Worm (Caenorhabditis elegans): ENCODE measurements around the gene irld-57.

DNA sequence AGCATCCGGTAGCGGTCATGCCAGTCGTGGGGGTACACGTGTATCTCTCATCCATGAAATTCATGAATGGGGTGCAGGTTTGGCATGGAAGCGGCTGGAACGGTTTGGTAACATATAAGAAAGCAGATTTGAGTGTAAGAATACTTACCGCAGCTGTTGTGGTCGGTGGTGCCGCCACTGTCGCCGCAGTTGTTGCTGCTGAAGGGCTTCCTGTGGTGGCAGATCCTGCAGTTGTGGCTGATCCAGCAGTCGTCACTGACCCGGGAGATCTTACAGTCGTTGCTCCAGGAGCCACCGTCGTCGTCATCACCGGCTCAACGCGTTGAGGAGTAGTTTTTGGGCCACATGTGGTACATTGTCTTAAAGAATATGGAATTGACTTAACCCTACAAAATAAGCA, 6.5 kb upstream of the irld-57 start:
- TF ChIP-seq pha-4 (tag; optimal IDR thresholded peaks at IDR 0.05) (no peak), nhr-237 (tag; optimal IDR thresholded peaks at IDR 0.05) (no peak), jun-1 (tag; optimal IDR thresholded peaks at IDR 0.05) (no peak)
